Fruit fly (Drosophila melanogaster): ENCODE data around the gene CG12182.

Gene CG12182

dm6 chr3L:2589911-2590763 lies 9.2 kb downstream of the CG12182 start (continued):
- TF ChIP-seq CG11762 (GFP tag; optimal IDR thresholded peaks at IDR 0.05; ENCODE audit: insufficient read depth) (no peak), CG1621 (tag; optimal IDR thresholded peaks at IDR 0.05) (no peak), CG4318 (GFP tag; optimal IDR thresholded peaks at IDR 0.05) (peak; percentile 25), Sox15 (GFP tag; optimal IDR thresholded peaks at IDR 0.05) (no peak), CG7368 (GFP tag; optimal IDR thresholded peaks at IDR 0.05) (peak; percentile 18), CG11902 (GFP tag; optimal IDR thresholded peaks at IDR 0.05) (no peak), CG8119 (GFP tag; IDR thresholded peaks at IDR 0.05) (peak; percentile 72; the same call in 2 of the 3 replicates), CG3032 (tag; optimal IDR thresholded peaks at IDR 0.05) (no peak), Gug (GFP tag; IDR thresholded peaks at IDR 0.05) (no peak), Eip75B (GFP tag; optimal IDR thresholded peaks at IDR 0.05) (peak; percentile 29), eg (GFP tag; IDR thresholded peaks at IDR 0.05) (peak; percentile 46; the same call in 2 of the 3 replicates), CG34406 (GFP tag; optimal IDR thresholded peaks at IDR 0.05) (peak; percentile 24), esn (GFP tag; optimal IDR thresholded peaks at IDR 0.05) (peak; percentile 47), Sox14 (GFP tag; optimal IDR thresholded peaks at IDR 0.05) (peak; percentile 4), fd85E (GFP tag; optimal IDR thresholded peaks at IDR 0.05) (peak; percentile 19), dac (GFP tag; optimal IDR thresholded peaks at IDR 0.05) (no peak)

- TF ChIP-seq Hr39 (GFP tag; optimal IDR thresholded peaks at IDR 0.05) (peak; percentile 31), CG6792 (GFP tag; optimal IDR thresholded peaks at IDR 0.05) (no peak), svp (GFP tag) (peak; percentile 82), achi (GFP tag; optimal IDR thresholded peaks at IDR 0.05) (peak; percentile 6), Ets96B (tag; optimal IDR thresholded peaks at IDR 0.05) (no peak), dac (GFP tag; optimal IDR thresholded peaks at IDR 0.05) (no peak), Sox102F (GFP tag; optimal IDR thresholded peaks at IDR 0.05) (peak; percentile 23), cyc (GFP tag; optimal IDR thresholded peaks at IDR 0.05) (peak; percentile 30), Ets21C (GFP tag; optimal IDR thresholded peaks at IDR 0.05) (peak; percentile 30), Eip93F (GFP tag; optimal IDR thresholded peaks at IDR 0.05) (peak; percentile 6), Smox (GFP tag; optimal IDR thresholded peaks at IDR 0.05) (peak; percentile 34), spab (GFP tag; optimal IDR thresholded peaks at IDR 0.05) (no peak), Hr4 (GFP tag; optimal IDR thresholded peaks at IDR 0.05) (peak; percentile 15), lz (GFP tag; optimal IDR thresholded peaks at IDR 0.05) (peak; percentile 41), CG1621 (tag; optimal IDR thresholded peaks at IDR 0.05) (no peak), vri (GFP tag; optimal IDR thresholded peaks at IDR 0.05) (peak; percentile 43), fd59A (GFP tag; optimal IDR thresholded peaks at IDR 0.05) (no peak), CG6276 (GFP tag; optimal IDR thresholded peaks at IDR 0.05) (peak; percentile 66), CG10669 (GFP tag; optimal IDR thresholded peaks at IDR 0.05) (peak; percentile 2), Hr38 (GFP tag; optimal IDR thresholded peaks at IDR 0.05) (no peak), pdm3 (GFP tag; optimal IDR thresholded peaks at IDR 0.05) (peak; percentile 45), net (GFP tag; optimal IDR thresholded peaks at IDR 0.05) (no peak), fkh (GFP tag; optimal IDR thresholded peaks at IDR 0.05) (peak; percentile 40), esn (GFP tag; optimal IDR thresholded peaks at IDR 0.05) (peak; percentile 57), dsx (GFP tag; optimal IDR thresholded peaks at IDR 0.05; ENCODE audit: poor library complexity, severe bottlenecking) (peak; percentile 34), CG4318 (GFP tag; optimal IDR thresholded peaks at IDR 0.05) (no peak), CG6808 (GFP tag; optimal IDR thresholded peaks at IDR 0.05) (peak; percentile 26), CG34406 (GFP tag; optimal IDR thresholded peaks at IDR 0.05) (no peak), Met (GFP tag; optimal IDR thresholded peaks at IDR 0.05) (peak; percentile 58), topi (GFP tag; optimal IDR thresholded peaks at IDR 0.05) (peak; percentile 41), Eip78C (GFP tag) (peak; percentile 81), CG6854 (GFP tag; optimal IDR thresholded peaks at IDR 0.05) (peak; percentile 14), CG11294 (GFP tag; IDR thresholded peaks at IDR 0.05) (no peak), CG11902 (GFP tag; optimal IDR thresholded peaks at IDR 0.05) (no peak), OdsH (GFP tag; optimal IDR thresholded peaks at IDR 0.05) (peak; percentile 23), Gug (GFP tag; IDR thresholded peaks at IDR 0.05) (no peak), CG31627 (GFP tag; optimal IDR thresholded peaks at IDR 0.05) (peak; percentile 44), Sox14 (GFP tag; optimal IDR thresholded peaks at IDR 0.05) (peak; percentile 60)
Measured at dm6 chr3L:2589167-2589910, 10.0 kb downstream of the CG12182 start, which contains the start of gene dos. dos (plus strand) TSS chr3L:2589414.

Data from whole organism, prepupa.